Worm (Caenorhabditis elegans) whole organism, L1 larva: Measurements from ENCODE around the gene nspc-7.

ENCODE experiments used
- C04F5.9 ChIP-seq: sonication (generic microtip); optimal IDR thresholded peaks from 2 replicates; lab custom pipeline; 2016; ENCODE audit warnings: missing genetic modification characterization, missing compliant biosample characterization
- C16A3.4 ChIP-seq: fragments of 150-350 bp; optimal IDR thresholded peaks from 2 replicates; lab custom pipeline; 2014; ENCODE audit warnings: missing biosample characterization, missing genetic modification characterization
- C34B4.2 ChIP-seq: sonication (generic microtip); optimal IDR thresholded peaks from 2 replicates; lab custom pipeline; 2017; ENCODE audit warnings: mild to moderate bottlenecking, missing genetic modification characterization, missing compliant biosample characterization
- F16B12.6 ChIP-seq: fragments of 150-350 bp; optimal IDR thresholded peaks from 2 replicates; lab custom pipeline; 2014; ENCODE audit warnings: missing biosample characterization, missing genetic modification characterization
- Y116A8C.19 ChIP-seq: sonication (generic microtip); optimal IDR thresholded peaks from 2 replicates; lab custom pipeline; 2016; ENCODE audit warnings: missing compliant biosample characterization, missing genetic modification characterization, borderline replicate concordance
- aha-1 ChIP-seq: fragments of 150-350 bp; optimal IDR thresholded peaks from 2 replicates; lab custom pipeline; 2014; ENCODE audit warnings: missing biosample characterization, missing genetic modification characterization
- blmp-1 ChIP-seq: fragments of 150-350 bp; optimal IDR thresholded peaks from 2 replicates; lab custom pipeline; 2014; ENCODE audit warnings: missing biosample characterization, missing genetic modification characterization
- ceh-63 ChIP-seq: fragments of 200-800 bp; sonication (Bioruptor generic); optimal IDR thresholded peaks from 2 replicates; lab custom pipeline; 2018; ENCODE audit warnings: mild to moderate bottlenecking, missing genetic modification characterization, missing compliant biosample characterization
- ceh-8 ChIP-seq: fragments of 200-800 bp; sonication (Bioruptor generic); optimal IDR thresholded peaks from 2 replicates; lab custom pipeline; 2018; ENCODE audit warnings: mild to moderate bottlenecking, missing genetic modification characterization, moderate library complexity, missing compliant biosample characterization
- ceh-82 ChIP-seq, 3 experiments: fragments of 150-350 bp in 1 of 3; sonication (generic microtip) in 2 of 3; optimal IDR thresholded peaks; 2 replicates each; lab custom pipeline; 2014 to 2017; ENCODE audit warnings: missing biosample characterization in 3 of 3, missing genetic modification characterization in 3 of 3
- ceh-88 ChIP-seq: fragments of 200-800 bp; sonication (Bioruptor generic); IDR thresholded peaks from 2 replicates; pipeline ENCODE4 v1.3.6; 2022; ENCODE audit warnings: missing genetic modification characterization, missing compliant biosample characterization
- ces-1 ChIP-seq: fragments of 150-350 bp; optimal IDR thresholded peaks from 2 replicates; lab custom pipeline; 2014; ENCODE audit warnings: missing biosample characterization, missing genetic modification reagents, missing genetic modification characterization
- dpl-1 ChIP-seq, 3 experiments: fragments of 150-350 bp in 2 of 3; sonication (generic microtip) in 1 of 3; optimal IDR thresholded peaks; 2 replicates each; lab custom pipeline; 2014 to 2017; ENCODE audit warnings: missing biosample characterization in 3 of 3, missing genetic modification characterization in 3 of 3, missing genetic modification reagents in 3 of 3
- dsc-1 ChIP-seq: sonication (generic microtip); optimal IDR thresholded peaks from 2 replicates; lab custom pipeline; 2016; ENCODE audit warnings: mild to moderate bottlenecking, missing genetic modification characterization, missing compliant biosample characterization
- efl-1 ChIP-seq, 4 experiments: fragments of 150-350 bp; optimal IDR thresholded peaks in 3 of 4; peaks in 1 of 4; 1 replicate in 1 of 4; 2 replicates in 3 of 4; lab custom pipeline; 2014; ENCODE audit warnings: missing biosample characterization in 2 of 4, missing genetic modification characterization in 2 of 4, missing genetic modification reagents in 2 of 4
- efl-3 ChIP-seq: fragments of 200-800 bp; sonication (Bioruptor generic); optimal IDR thresholded peaks from 2 replicates; lab custom pipeline; 2018; ENCODE audit warnings: mild to moderate bottlenecking, missing genetic modification characterization, missing compliant biosample characterization
- elt-2 ChIP-seq: sonication (generic microtip); optimal IDR thresholded peaks from 2 replicates; lab custom pipeline; 2016; ENCODE audit warnings: missing genetic modification characterization, mild to moderate bottlenecking, inconsistent platforms, missing compliant biosample characterization, missing genetic modification reagents
- elt-3 ChIP-seq, 6 experiments: fragments of 150-350 bp in 1 of 6; sonication (generic microtip); optimal IDR thresholded peaks; 2 replicates each; lab custom pipeline; 2017 to 2018; ENCODE audit warnings: missing biosample characterization in 6 of 6, missing genetic modification characterization in 6 of 6, inconsistent platforms in 1 of 6
- ets-5 ChIP-seq: fragments of 200-800 bp; sonication (Bioruptor generic); IDR thresholded peaks from 2 replicates; pipeline ENCODE4 v1.3.6; 2022; ENCODE audit warnings: missing genetic modification characterization, missing compliant biosample characterization
- fkh-10 ChIP-seq: sonication (generic microtip); optimal IDR thresholded peaks from 2 replicates; lab custom pipeline; 2017; ENCODE audit warnings: missing biosample characterization, missing genetic modification reagents, missing genetic modification characterization
- fkh-8 ChIP-seq: sonication (generic microtip); optimal IDR thresholded peaks from 2 replicates; lab custom pipeline; 2016; ENCODE audit warnings: mild to moderate bottlenecking, missing genetic modification characterization, missing compliant biosample characterization
- irx-1 ChIP-seq: sonication (generic microtip); optimal IDR thresholded peaks from 2 replicates; lab custom pipeline; 2016; ENCODE audit warnings: missing genetic modification characterization, missing compliant biosample characterization
- isw-1 ChIP-seq: fragments of 200-800 bp; sonication (Bioruptor generic); IDR thresholded peaks from 2 replicates; pipeline ENCODE4 v1.3.6; 2022; ENCODE audit warnings: missing genetic modification characterization, missing compliant biosample characterization
- jun-1 ChIP-seq: fragments of 150-350 bp; optimal IDR thresholded peaks from 2 replicates; lab custom pipeline; 2014; ENCODE audit warnings: missing biosample characterization, missing genetic modification reagents, missing genetic modification characterization
- lin-13 ChIP-seq: fragments of 150-350 bp; optimal IDR thresholded peaks from 2 replicates; lab custom pipeline; 2014; ENCODE audit warnings: missing biosample characterization, missing genetic modification reagents, missing genetic modification characterization
- lin-14 ChIP-seq: fragments of 200-800 bp; sonication (Bioruptor generic); optimal IDR thresholded peaks from 2 replicates; lab custom pipeline; 2018; ENCODE audit warnings: mild to moderate bottlenecking, missing genetic modification characterization, moderate library complexity, missing compliant biosample characterization
- lin-15B ChIP-seq: fragments of 150-350 bp; sonication (generic microtip); optimal IDR thresholded peaks from 3 replicates; lab custom pipeline; 2014; ENCODE audit warnings: missing biosample characterization, missing genetic modification characterization
- lir-3 ChIP-seq: sonication (generic microtip); optimal IDR thresholded peaks from 2 replicates; lab custom pipeline; 2016; ENCODE audit warnings: mild to moderate bottlenecking, missing genetic modification characterization, moderate library complexity, missing compliant biosample characterization; ENCODE audit not compliant: poor library complexity
- lsy-2 ChIP-seq, 2 experiments: fragments of 150-350 bp; optimal IDR thresholded peaks; 2 replicates each; lab custom pipeline; 2014; ENCODE audit warnings: missing biosample characterization in 2 of 2, missing genetic modification characterization in 2 of 2
- mab-9 ChIP-seq: fragments of 200-800 bp; sonication (Bioruptor generic); IDR thresholded peaks from 2 replicates; pipeline ENCODE4 v1.3.6; 2022; ENCODE audit warnings: missing genetic modification reagents, missing genetic modification characterization, missing compliant biosample characterization
- mdl-1 ChIP-seq, 2 experiments: fragments of 150-350 bp; optimal IDR thresholded peaks; 2 replicates each; lab custom pipeline; 2014 to 2017; ENCODE audit warnings: missing biosample characterization in 2 of 2, missing genetic modification characterization in 2 of 2, inconsistent platforms in 1 of 2
- mef-2 ChIP-seq: fragments of 150-350 bp; optimal IDR thresholded peaks from 2 replicates; lab custom pipeline; 2014; ENCODE audit warnings: missing biosample characterization, missing genetic modification characterization
- mep-1 ChIP-seq: fragments of 150-350 bp; optimal IDR thresholded peaks from 2 replicates; lab custom pipeline; 2014; ENCODE audit warnings: missing biosample characterization, missing genetic modification characterization
- nhr-12 ChIP-seq: sonication (generic microtip); optimal IDR thresholded peaks from 2 replicates; lab custom pipeline; 2017; ENCODE audit warnings: missing biosample characterization, missing genetic modification characterization
- nhr-19 ChIP-seq: fragments of 200-800 bp; sonication (Bioruptor generic); conservative IDR thresholded peaks from 2 replicates; pipeline ENCODE4 v1.3.6; 2022; ENCODE audit warnings: missing genetic modification characterization, missing compliant biosample characterization
- nhr-20 ChIP-seq: sonication (generic microtip); optimal IDR thresholded peaks from 2 replicates; lab custom pipeline; 2016; ENCODE audit warnings: mild to moderate bottlenecking, missing genetic modification characterization, missing compliant biosample characterization
- nhr-237 ChIP-seq: fragments of 150-350 bp; optimal IDR thresholded peaks from 2 replicates; lab custom pipeline; 2014; ENCODE audit warnings: missing biosample characterization, missing genetic modification characterization
- nhr-28 ChIP-seq: fragments of 150-350 bp; optimal IDR thresholded peaks from 2 replicates; lab custom pipeline; 2014; ENCODE audit warnings: missing biosample characterization, missing genetic modification characterization
- nhr-84 ChIP-seq: sonication (generic microtip); optimal IDR thresholded peaks from 2 replicates; lab custom pipeline; 2017; ENCODE audit warnings: missing biosample characterization, missing genetic modification characterization
- pax-3 ChIP-seq: fragments of 200-800 bp; sonication (Bioruptor generic); optimal IDR thresholded peaks from 2 replicates; lab custom pipeline; 2018; ENCODE audit warnings: mild to moderate bottlenecking, missing genetic modification characterization, moderate library complexity, missing compliant biosample characterization
- pqm-1 ChIP-seq: sonication (generic microtip); optimal IDR thresholded peaks from 3 replicates; lab custom pipeline; 2017; ENCODE audit warnings: missing biosample characterization, missing genetic modification characterization
- snu-23 ChIP-seq: sonication (generic microtip); optimal IDR thresholded peaks from 2 replicates; lab custom pipeline; 2016; ENCODE audit warnings: missing genetic modification characterization, missing compliant biosample characterization
- sup-37 ChIP-seq: fragments of 200-800 bp; sonication (Bioruptor generic); optimal IDR thresholded peaks from 2 replicates; lab custom pipeline; 2018; ENCODE audit warnings: mild to moderate bottlenecking, missing genetic modification characterization, missing compliant biosample characterization
- swsn-7 ChIP-seq: sonication (generic microtip); optimal IDR thresholded peaks from 2 replicates; lab custom pipeline; 2016; ENCODE audit warnings: missing genetic modification characterization, missing compliant biosample characterization
- tbx-2 ChIP-seq: sonication (generic microtip); optimal IDR thresholded peaks from 2 replicates; lab custom pipeline; 2016; ENCODE audit warnings: missing genetic modification characterization, missing compliant biosample characterization
- unc-130 ChIP-seq: fragments of 150-350 bp; optimal IDR thresholded peaks from 2 replicates; lab custom pipeline; 2017; ENCODE audit warnings: missing biosample characterization, missing genetic modification characterization, inconsistent platforms
- unc-86 ChIP-seq: sonication (generic microtip); optimal IDR thresholded peaks from 2 replicates; lab custom pipeline; 2016; ENCODE audit warnings: missing genetic modification characterization, missing compliant biosample characterization
- vab-15 ChIP-seq: sonication (generic microtip); optimal IDR thresholded peaks from 2 replicates; lab custom pipeline; 2017; ENCODE audit warnings: missing genotype, mild to moderate bottlenecking, missing genetic modification characterization, missing compliant biosample characterization
- xbp-1 ChIP-seq: sonication (generic microtip); optimal IDR thresholded peaks from 2 replicates; lab custom pipeline; 2016; ENCODE audit warnings: missing genetic modification characterization, missing compliant biosample characterization
- zip-4 ChIP-seq: fragments of 200-800 bp; sonication (Bioruptor generic); optimal IDR thresholded peaks from 2 replicates; lab custom pipeline; 2018; ENCODE audit warnings: mild to moderate bottlenecking, missing genetic modification characterization, moderate library complexity, missing compliant biosample characterization

nspc-7 gene

ce11 chrX:8549026-8549425, 7.4 kb downstream of the nspc-7 start, which contains the start of gene D2021.4:
TSS of gene D2021.4 (minus strand) at chrX:8549073.
- TF ChIP-seq efl-1 (optimal IDR thresholded peaks at IDR 0.05; lab: Kevin White, UChicago) (no peak), efl-1 (GFP tag; optimal IDR thresholded peaks at IDR 0.05 in 1 of 2; lab: Kevin White, UChicago) (peak in 1 of 2 experiments; percentile 62), swsn-7 (no peak), elt-2 (tag; lab: Kevin White, UChicago) (peak; percentile 48)

DNA sequence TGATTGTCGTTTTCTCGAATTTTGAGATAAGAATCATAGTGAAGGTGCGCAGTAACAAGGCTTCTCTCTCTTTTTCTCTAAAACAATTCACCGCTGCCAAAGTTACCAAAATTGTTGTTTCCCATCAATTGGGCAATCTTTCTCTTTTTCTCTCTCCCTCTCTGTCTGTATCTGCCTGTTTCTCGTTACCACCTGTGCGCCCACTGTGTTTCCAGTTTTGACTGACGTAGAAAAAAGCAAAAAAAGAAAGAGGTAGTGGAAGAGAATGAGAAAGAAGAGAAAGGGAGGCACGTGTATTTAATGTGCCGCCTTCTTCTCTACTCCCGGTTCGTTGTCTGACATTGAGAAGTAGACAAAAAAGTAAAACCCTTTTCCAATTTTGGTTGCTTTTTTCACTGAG, 8.4 kb downstream of the nspc-7 start:
- TF ChIP-seq nhr-19 (peak; percentile 56), sup-37 (GFP tag; lab: Kevin White, UChicago) (no peak), tbx-2 (tag; lab: Kevin White, UChicago) (peak; percentile 62), vab-15 (tag; lab: Kevin White, UChicago) (no peak), mep-1 (tag; lab: Kevin White, UChicago) (peak; percentile 79), nhr-84 (no peak), unc-130 (tag; lab: Kevin White, UChicago) (no peak), swsn-7 (peak; percentile 41), mab-9 (GFP tag; lab: Robert Waterston, UW) (no peak), lin-13 (GFP tag; lab: Kevin White, UChicago) (peak; percentile 19), ceh-82 (tag; optimal IDR thresholded peaks at IDR 0.05; lab: Kevin White, UChicago) (peak in 2 of 3 experiments; percentile 14 to 45), nhr-28 (tag; lab: Kevin White, UChicago) (no peak), snu-23 (GFP tag; lab: Kevin White, UChicago) (peak; percentile 79), nhr-20 (tag; lab: Kevin White, UChicago) (peak; percentile 89), C34B4.2 (tag; lab: Kevin White, UChicago) (no peak), Y116A8C.19 (tag; lab: Kevin White, UChicago) (no peak), isw-1 (GFP tag; lab: Robert Waterston, UW) (no peak), dpl-1 (GFP tag; optimal IDR thresholded peaks at IDR 0.05; lab: Kevin White, UChicago) (peak in 2 of 3 experiments; percentile 7 to 40), mdl-1 (tag; optimal IDR thresholded peaks at IDR 0.05; lab: Kevin White, UChicago) (peak in 1 of 2 experiments; percentile 85), xbp-1 (tag; lab: Kevin White, UChicago) (peak; percentile 63), elt-3 (tag; optimal IDR thresholded peaks at IDR 0.05; lab: Kevin White, UChicago) (peak in 4 of 6 experiments; percentile 20 to 63 (median 38)), elt-2 (tag; lab: Kevin White, UChicago) (peak; percentile 32), pax-3 (tag; lab: Kevin White, UChicago) (no peak), unc-86 (tag; lab: Kevin White, UChicago) (no peak), nhr-237 (peak; percentile 56), irx-1 (no peak), fkh-10 (GFP tag; lab: Kevin White, UChicago) (no peak), efl-3 (no peak), ets-5 (no peak), aha-1 (tag; lab: Kevin White, UChicago) (no peak), dsc-1 (tag; lab: Kevin White, UChicago) (no peak), ceh-88 (GFP tag; lab: Robert Waterston, UW) (no peak), zip-4 (no peak), lsy-2 (tag; optimal IDR thresholded peaks at IDR 0.05; lab: Kevin White, UChicago) (peak; percentile 35 to 69), pqm-1 (tag; lab: Kevin White, UChicago) (no peak), lir-3 (tag; lab: Kevin White, UChicago) (no peak), mef-2 (tag; lab: Kevin White, UChicago) (no peak), ces-1 (GFP tag; lab: Kevin White, UChicago) (no peak), C04F5.9 (no peak), ceh-8 (no peak), nhr-12 (tag; lab: Kevin White, UChicago) (no peak), ceh-63 (GFP tag; lab: Kevin White, UChicago) (no peak), lin-15B (no peak), fkh-8 (tag; lab: Kevin White, UChicago) (no peak), jun-1 (tag; lab: Kevin White, UChicago) (peak; percentile 29), F16B12.6 (tag; lab: Kevin White, UChicago) (no peak), blmp-1 (peak; percentile 75), C16A3.4 (tag; lab: Kevin White, UChicago) (peak; percentile 24), lin-14 (peak; percentile 90)
